Worm (Caenorhabditis elegans) whole organism, late embryonic: ENCODE results near the gene Y71H2B.8.

Experiments
- elt-2 ChIP-seq: sonication (generic microtip); optimal IDR thresholded peaks from 2 replicates; lab custom pipeline; 2016; ENCODE audit warnings: missing genetic modification reagents, missing genetic modification characterization, missing compliant biosample characterization
- elt-4 ChIP-seq: sonication (generic microtip); optimal IDR thresholded peaks from 2 replicates; lab custom pipeline; 2016; ENCODE audit warnings: missing genetic modification characterization, missing compliant biosample characterization
- hlh-15 ChIP-seq: sonication (generic microtip); optimal IDR thresholded peaks from 2 replicates; lab custom pipeline; 2016; ENCODE audit warnings: missing genetic modification characterization, missing compliant biosample characterization
- hlh-30 ChIP-seq: sonication (generic microtip); optimal IDR thresholded peaks from 2 replicates; lab custom pipeline; 2017; ENCODE audit warnings: antibody characterized with exemption, missing genetic modification characterization, missing compliant biosample characterization; ENCODE audit not compliant: insufficient read depth
- hlh-8 ChIP-seq: sonication (generic microtip); optimal IDR thresholded peaks from 2 replicates; lab custom pipeline; 2016; ENCODE audit warnings: missing genotype, missing genetic modification characterization, missing compliant biosample characterization
- lin-11 ChIP-seq: fragments of 200-800 bp; sonication (Bioruptor generic); optimal IDR thresholded peaks from 2 replicates; lab custom pipeline; 2018; ENCODE audit warnings: mild to moderate bottlenecking, missing genetic modification characterization, missing compliant biosample characterization
- nfya-1 ChIP-seq: sonication (generic microtip); optimal IDR thresholded peaks from 2 replicates; lab custom pipeline; 2017; ENCODE audit warnings: missing genetic modification characterization, mild to moderate bottlenecking, missing compliant biosample characterization, antibody characterized with exemption, moderate library complexity
- nhr-11 ChIP-seq: fragments of 150-350 bp; optimal IDR thresholded peaks from 2 replicates; lab custom pipeline; 2014; ENCODE audit warnings: missing biosample characterization, missing genetic modification characterization
- npax-4 ChIP-seq: sonication (generic microtip); optimal IDR thresholded peaks from 2 replicates; lab custom pipeline; 2016; ENCODE audit warnings: missing genetic modification characterization, missing compliant biosample characterization
- pag-3 ChIP-seq: sonication (generic microtip); optimal IDR thresholded peaks from 2 replicates; lab custom pipeline; 2016; ENCODE audit warnings: missing compliant biosample characterization, missing genetic modification characterization, borderline replicate concordance
- pha-4 ChIP-seq: fragments of 150-350 bp; optimal IDR thresholded peaks from 2 replicates; lab custom pipeline; 2018; ENCODE audit warnings: missing biosample characterization, missing genetic modification reagents, missing genetic modification characterization
- unc-55 ChIP-seq: sonication (generic microtip); optimal IDR thresholded peaks from 2 replicates; lab custom pipeline; 2017; ENCODE audit warnings: missing biosample characterization, missing genetic modification reagents, missing genetic modification characterization

DNA sequence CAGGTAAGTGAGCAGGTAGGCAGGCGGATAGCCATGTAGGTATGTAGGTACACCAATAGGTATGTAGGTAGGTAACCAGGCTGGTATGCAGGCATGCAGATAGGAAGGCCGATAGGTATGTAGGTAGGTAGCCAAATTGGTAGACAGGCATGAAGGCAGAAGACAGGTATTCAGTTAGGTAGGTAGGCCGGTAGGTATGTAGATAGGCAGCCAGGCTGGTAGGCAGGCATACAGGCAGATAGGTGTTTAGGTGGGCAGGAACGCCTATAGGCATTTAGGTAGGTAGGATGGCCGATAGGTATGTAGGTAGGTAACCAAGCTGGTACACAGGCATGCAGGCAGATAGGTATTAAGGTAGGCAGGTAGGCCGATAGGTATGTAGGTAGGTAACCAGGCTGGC is 18.3 kb upstream of the Y71H2B.8 start:
- TF ChIP-seq nfya-1 (tag; lab: Kevin White, UChicago) = no peak
- no peak for TF ChIP-seq hlh-8
- TF ChIP-seq lin-11 (tag; lab: Kevin White, UChicago) = no peak
- TF ChIP-seq npax-4 (tag; lab: Kevin White, UChicago) = no peak
- TF ChIP-seq hlh-30 = no peak
- peak; percentile 22 for TF ChIP-seq elt-4
- TF ChIP-seq unc-55 = no peak
- TF ChIP-seq pha-4 (tag; lab: Kevin White, UChicago) = no peak
- no peak for TF ChIP-seq nhr-11
- TF ChIP-seq hlh-15 (tag; lab: Kevin White, UChicago) = no peak
- no peak for TF ChIP-seq elt-2 (tag; lab: Kevin White, UChicago)
- TF ChIP-seq pag-3 (tag; lab: Kevin White, UChicago) = no peak
